Worm (Caenorhabditis elegans) whole organism, L3 larva: ENCODE measurements around the gene cdh-3.

ENCODE experiments used
- R02D3.7 ChIP-seq: fragments of 150-350 bp; optimal IDR thresholded peaks from 2 replicates; lab custom pipeline; 2014; ENCODE audit warnings: missing biosample characterization, missing genetic modification characterization
- aly-2 ChIP-seq: fragments of 150-350 bp; optimal IDR thresholded peaks from 2 replicates; lab custom pipeline; 2014; ENCODE audit warnings: missing biosample characterization, missing genetic modification characterization
- ceh-16 ChIP-seq: sonication (generic microtip); optimal IDR thresholded peaks from 2 replicates; lab custom pipeline; 2017; ENCODE audit warnings: missing biosample characterization, missing genetic modification characterization
- ceh-82 ChIP-seq: fragments of 150-350 bp; optimal IDR thresholded peaks from 2 replicates; lab custom pipeline; 2014; ENCODE audit warnings: missing biosample characterization, missing genetic modification characterization
- egl-5 ChIP-seq: fragments of 150-350 bp; optimal IDR thresholded peaks from 2 replicates; lab custom pipeline; 2017; ENCODE audit warnings: missing biosample characterization, missing genetic modification reagents, missing genetic modification characterization, inconsistent platforms
- elt-1 ChIP-seq: fragments of 150-350 bp; optimal IDR thresholded peaks from 2 replicates; lab custom pipeline; 2014; ENCODE audit warnings: missing biosample characterization, missing genetic modification characterization
- elt-2 ChIP-seq: sonication (generic microtip); optimal IDR thresholded peaks from 2 replicates; lab custom pipeline; 2016; ENCODE audit warnings: missing genetic modification reagents, mild to moderate bottlenecking, missing genetic modification characterization, missing compliant biosample characterization
- elt-3 ChIP-seq, 3 experiments: fragments of 150-350 bp in 1 of 3; sonication (generic microtip) in 2 of 3; optimal IDR thresholded peaks; 2 replicates in 2 of 3; 4 replicates in 1 of 3; lab custom pipeline; 2014 to 2017; ENCODE audit warnings: missing biosample characterization in 3 of 3, missing genetic modification characterization in 3 of 3
- eor-1 ChIP-seq, 2 experiments: fragments of 150-350 bp; optimal IDR thresholded peaks; 2 replicates each; lab custom pipeline; 2014 to 2018; ENCODE audit warnings: missing biosample characterization in 2 of 2, missing genetic modification characterization in 2 of 2
- fkh-2 ChIP-seq: fragments of 150-350 bp; optimal IDR thresholded peaks from 2 replicates; lab custom pipeline; 2014; ENCODE audit warnings: missing biosample characterization, missing genetic modification reagents, missing genetic modification characterization
- fos-1 ChIP-seq: fragments of 150-350 bp; optimal IDR thresholded peaks from 2 replicates; lab custom pipeline; 2014; ENCODE audit warnings: missing biosample characterization, missing genetic modification characterization
- hmg-11 ChIP-seq: sonication (generic microtip); optimal IDR thresholded peaks from 2 replicates; lab custom pipeline; 2016; ENCODE audit warnings: missing genetic modification characterization, missing compliant biosample characterization
- lin-15B ChIP-seq: fragments of 150-350 bp; optimal IDR thresholded peaks from 2 replicates; lab custom pipeline; 2014; ENCODE audit warnings: missing biosample characterization, missing genetic modification characterization
- lin-39 ChIP-seq: fragments of 150-350 bp; optimal IDR thresholded peaks from 2 replicates; lab custom pipeline; 2018; ENCODE audit warnings: missing biosample characterization, missing genetic modification reagents, missing genetic modification characterization
- lsy-12 ChIP-seq: sonication (generic microtip); optimal IDR thresholded peaks from 2 replicates; lab custom pipeline; 2016; ENCODE audit warnings: mild to moderate bottlenecking, missing genetic modification characterization, missing compliant biosample characterization
- mdl-1 ChIP-seq: fragments of 150-350 bp; optimal IDR thresholded peaks from 2 replicates; lab custom pipeline; 2014; ENCODE audit warnings: missing biosample characterization, missing genetic modification characterization
- mml-1 ChIP-seq: fragments of 150-350 bp; sonication (generic microtip); optimal IDR thresholded peaks from 3 replicates; lab custom pipeline; 2014; ENCODE audit warnings: missing biosample characterization, missing genetic modification characterization
- nfya-1 ChIP-seq: sonication (generic microtip); optimal IDR thresholded peaks from 2 replicates; lab custom pipeline; 2017; ENCODE audit warnings: missing genetic modification characterization, mild to moderate bottlenecking, missing compliant biosample characterization, antibody characterized with exemption, moderate library complexity; ENCODE audit not compliant: insufficient read depth
- nhr-23 ChIP-seq: fragments of 150-350 bp; optimal IDR thresholded peaks from 2 replicates; lab custom pipeline; 2014; ENCODE audit warnings: missing biosample characterization, missing genetic modification reagents, missing genetic modification characterization
- nhr-28 ChIP-seq: fragments of 150-350 bp; optimal IDR thresholded peaks from 2 replicates; lab custom pipeline; 2014; ENCODE audit warnings: missing biosample characterization, missing genetic modification characterization
- nhr-67 ChIP-seq: fragments of 150-350 bp; optimal IDR thresholded peaks from 2 replicates; lab custom pipeline; 2014; ENCODE audit warnings: missing biosample characterization, missing genetic modification characterization
- nhr-77 ChIP-seq: fragments of 150-350 bp; optimal IDR thresholded peaks from 2 replicates; lab custom pipeline; 2014; ENCODE audit warnings: missing biosample characterization, missing genetic modification characterization
- pha-4 ChIP-seq: fragments of 150-350 bp; optimal IDR thresholded peaks from 2 replicates; lab custom pipeline; 2014; ENCODE audit warnings: missing biosample characterization, missing genetic modification reagents, missing genetic modification characterization
- skn-1 ChIP-seq: fragments of 150-350 bp; optimal IDR thresholded peaks from 2 replicates; lab custom pipeline; 2014; ENCODE audit warnings: missing biosample characterization, missing genetic modification characterization
- snpc-4 ChIP-seq: fragments of 150-350 bp; optimal IDR thresholded peaks from 2 replicates; lab custom pipeline; 2014; ENCODE audit warnings: missing biosample characterization, missing genetic modification characterization
- tbx-2 ChIP-seq: sonication (generic microtip); optimal IDR thresholded peaks from 2 replicates; lab custom pipeline; 2016; ENCODE audit warnings: mild to moderate bottlenecking, missing genetic modification characterization, missing compliant biosample characterization
- unc-39 ChIP-seq: sonication (generic microtip); optimal IDR thresholded peaks from 4 replicates; lab custom pipeline; 2017; ENCODE audit warnings: missing biosample characterization, missing genetic modification characterization
- unc-62 ChIP-seq: fragments of 150-350 bp; sonication (generic microtip); optimal IDR thresholded peaks from 4 replicates; lab custom pipeline; 2014; ENCODE audit warnings: missing biosample characterization, missing genetic modification reagents, missing genetic modification characterization
- zag-1 ChIP-seq: fragments of 150-350 bp; optimal IDR thresholded peaks from 2 replicates; lab custom pipeline; 2014; ENCODE audit warnings: missing biosample characterization, missing genetic modification characterization
- ztf-11 ChIP-seq: fragments of 150-350 bp; optimal IDR thresholded peaks from 2 replicates; lab custom pipeline; 2014; ENCODE audit warnings: missing biosample characterization, missing genetic modification characterization

Gene cdh-3

ce11 chrIII:7784201-7784600, 30.0 kb upstream of the cdh-3 start:
- TF ChIP-seq egl-5 (tag; lab: Kevin White, UChicago), result peak; percentile 83
- peak; percentile 94 for TF ChIP-seq nfya-1 (tag; lab: Kevin White, UChicago)
- no peak for TF ChIP-seq elt-3 (tag; optimal IDR thresholded peaks at IDR 0.05; lab: Kevin White, UChicago)
- no peak for TF ChIP-seq mdl-1 (tag; lab: Kevin White, UChicago)
- peak; percentile 24 for TF ChIP-seq unc-62 (GFP tag; lab: Kevin White, UChicago)
- TF ChIP-seq lsy-12 (tag; lab: Kevin White, UChicago), result peak; percentile 9
- peak; percentile 32 for TF ChIP-seq lin-39 (tag; lab: Kevin White, UChicago)
- no peak for TF ChIP-seq R02D3.7 (tag; lab: Kevin White, UChicago)
- TF ChIP-seq tbx-2 (tag; lab: Kevin White, UChicago), result no peak
- TF ChIP-seq elt-1, result no peak
- TF ChIP-seq ceh-82 (tag; lab: Kevin White, UChicago), result no peak
- TF ChIP-seq nhr-23, result no peak
- no peak for TF ChIP-seq unc-39

DNA sequence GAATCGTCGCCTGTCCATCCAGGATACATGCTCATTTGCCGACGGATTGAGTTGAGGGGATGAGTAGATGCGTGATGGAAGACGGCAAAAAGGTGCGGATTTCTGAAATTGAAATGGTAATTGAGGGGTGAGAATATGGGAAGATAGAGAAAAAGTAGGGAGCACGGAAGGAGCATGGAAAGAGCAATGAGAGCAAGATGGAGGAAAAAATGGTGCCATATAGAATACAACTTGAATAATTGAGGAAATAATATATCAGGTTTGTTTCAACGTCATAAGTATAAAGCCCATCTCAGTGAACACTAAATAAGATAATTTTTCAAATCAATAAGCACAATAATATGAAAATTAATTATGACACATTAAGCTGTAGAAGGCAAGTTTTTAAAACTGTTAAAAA, 29.1 kb upstream of the cdh-3 start, which contains the start of gene mab-5:
TSS of gene mab-5 (minus strand) at position 101 of the 400 bp plus-strand sequence.
- TF ChIP-seq nhr-23 (no peak), mml-1 (tag; lab: Kevin White, UChicago) (no peak), aly-2 (tag; lab: Kevin White, UChicago) (no peak), nhr-77 (no peak), eor-1 (tag; optimal IDR thresholded peaks at IDR 0.05; lab: Kevin White, UChicago) (no peak), ztf-11 (tag; lab: Kevin White, UChicago) (no peak), skn-1 (no peak), nhr-67 (tag; lab: Kevin White, UChicago) (no peak)

DNA sequence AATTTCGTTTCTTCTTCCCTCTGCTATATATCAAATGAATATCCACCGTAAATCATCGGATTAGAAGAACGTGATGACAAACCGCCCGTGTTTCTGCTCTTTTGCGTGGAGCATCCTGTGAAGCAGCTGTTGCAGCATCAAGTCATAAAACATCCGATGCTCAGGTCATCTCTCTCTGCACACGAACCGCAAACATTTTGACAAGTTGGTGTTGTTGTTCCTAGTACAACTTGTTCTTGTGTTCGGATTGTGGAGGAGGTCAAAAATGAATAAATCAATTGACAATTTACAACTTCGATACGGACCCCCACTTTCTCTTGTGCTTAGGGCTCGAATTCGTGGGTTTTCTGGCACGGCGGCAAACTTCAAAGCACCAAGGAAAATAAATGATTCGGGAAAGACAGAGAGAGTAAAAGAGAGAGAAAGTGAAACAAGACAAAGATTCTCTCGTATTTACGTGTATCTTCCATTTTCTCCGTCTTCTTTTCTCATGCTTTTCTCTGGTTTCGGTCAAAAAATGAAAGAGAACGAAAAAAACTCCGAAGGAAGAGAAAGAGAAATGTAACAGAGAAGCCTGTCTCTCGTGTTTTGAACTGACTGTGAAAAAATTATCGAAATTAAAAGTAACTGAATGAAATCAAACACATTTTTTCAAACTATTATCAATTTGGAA, 26.5 kb upstream of the cdh-3 start:
- no peak for TF ChIP-seq elt-1
- peak; percentile 17 for TF ChIP-seq lin-39 (tag; lab: Kevin White, UChicago)
- TF ChIP-seq nfya-1 (tag; lab: Kevin White, UChicago), result peak; percentile 5
- no peak for TF ChIP-seq unc-62 (GFP tag; lab: Kevin White, UChicago)
- TF ChIP-seq hmg-11 (tag; lab: Kevin White, UChicago), result no peak

DNA sequence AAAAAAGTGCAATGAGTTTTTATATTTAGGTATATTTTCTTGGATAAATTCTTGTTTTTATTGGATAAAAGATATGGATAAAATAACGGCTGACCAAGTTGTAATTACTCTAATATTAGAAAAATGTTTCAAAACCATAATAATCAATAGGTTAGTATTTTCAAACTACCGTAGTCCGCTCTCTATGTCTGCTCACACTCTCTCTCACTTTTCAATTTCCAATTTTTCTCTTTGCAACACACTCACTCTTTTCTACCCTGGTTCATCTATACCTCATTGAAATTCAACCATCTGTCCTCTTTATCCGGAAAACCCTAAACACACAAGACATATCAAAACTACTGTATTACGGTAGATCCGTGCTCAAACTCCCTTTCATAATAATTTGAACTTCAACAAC, 25.1 kb upstream of the cdh-3 start:
- TF ChIP-seq lin-15B (tag; lab: Kevin White, UChicago) (no peak), ceh-16 (tag; lab: Kevin White, UChicago) (no peak), nfya-1 (tag; lab: Kevin White, UChicago) (peak; percentile 19), egl-5 (tag; lab: Kevin White, UChicago) (no peak)

ce11 chrIII:7778530-7778929, 24.3 kb upstream of the cdh-3 start:
- TF ChIP-seq elt-2, result no peak
- TF ChIP-seq egl-5 (tag; lab: Kevin White, UChicago), result peak; percentile 31
- peak; percentile 96 for TF ChIP-seq nfya-1 (tag; lab: Kevin White, UChicago)
- no peak for TF ChIP-seq aly-2 (tag; lab: Kevin White, UChicago)

DNA sequence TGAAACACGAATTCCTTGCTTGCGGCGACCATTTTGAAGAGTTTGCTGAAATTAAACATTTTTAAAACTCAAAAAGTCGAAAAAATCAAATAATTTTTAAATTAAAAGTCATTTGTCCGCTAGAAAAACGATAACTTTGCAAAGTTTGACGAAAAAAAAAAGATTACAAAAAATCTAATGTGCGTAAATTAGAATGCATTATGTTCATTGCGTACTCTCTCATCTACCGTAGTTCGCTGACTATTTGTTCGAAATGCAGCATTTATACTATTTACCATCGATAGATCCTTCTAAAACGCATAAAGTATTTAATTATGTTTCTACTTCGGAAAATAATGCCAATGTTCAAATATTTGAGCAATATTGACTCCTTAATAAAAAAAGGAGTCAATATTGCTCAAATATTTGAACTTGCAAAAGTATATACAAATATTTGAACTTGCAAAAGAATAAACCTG, 21.8 kb upstream of the cdh-3 start, which contains the start of gene bath-15:
TSS of gene bath-15 (minus strand) at position 51 of the 458 bp plus-strand sequence.
- TF ChIP-seq pha-4 (tag; lab: Kevin White, UChicago) (peak; percentile 66), nhr-28 (tag; lab: Kevin White, UChicago) (no peak)
- TF ChIP-seq, all 47 proteins: peak for 1

DNA sequence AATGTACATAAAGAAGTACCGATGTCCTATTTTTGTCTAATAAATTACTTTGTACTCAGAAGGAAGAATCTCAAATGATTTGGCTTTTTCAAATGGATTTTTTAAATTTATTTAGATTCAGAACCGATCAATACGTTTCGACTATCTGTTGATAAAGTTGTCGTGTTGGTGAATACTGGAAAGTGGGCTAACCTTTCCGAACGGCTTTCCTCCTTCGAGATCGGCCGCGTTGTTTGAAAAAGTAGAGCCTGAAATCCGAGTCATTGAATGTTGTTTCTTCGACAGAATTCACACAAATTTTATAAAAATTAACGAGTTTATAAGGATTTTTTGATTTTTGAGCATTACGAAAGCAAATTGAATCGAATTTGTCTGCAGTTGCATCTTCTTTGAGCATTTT, 19.5 kb upstream of the cdh-3 start:
- TF ChIP-seq lin-39 (tag; lab: Kevin White, UChicago), result no peak
- no peak for TF ChIP-seq fkh-2 (tag; lab: Kevin White, UChicago)
- no peak for TF ChIP-seq nhr-23
- no peak for TF ChIP-seq zag-1 (tag; lab: Kevin White, UChicago)
- TF ChIP-seq snpc-4 (tag; lab: Kevin White, UChicago), result no peak
- no peak for TF ChIP-seq fos-1 (tag; lab: Kevin White, UChicago)
- no peak for TF ChIP-seq hmg-11 (tag; lab: Kevin White, UChicago)
